Fruit fly (Drosophila melanogaster) S2 (cell line): ENCODE measurements around the gene Mst98Ca.

Source experiments
- CG8478 ChIP-seq: fragments of >200 bp; optimal IDR thresholded peaks from 2 replicates; lab custom pipeline; 2018
- CTCF ChIP-seq, 2 experiments: fragments of >200 bp; optimal IDR thresholded peaks; 2 replicates each; lab custom pipeline; 2018

dm6 chr3R:28324834-28325233, 33.7 kb downstream of the Mst98Ca start:
- no peak for TF ChIP-seq CG8478 (lab: Kevin White, UChicago)
- no peak for TF ChIP-seq CTCF (optimal IDR thresholded peaks at IDR 0.05; lab: Kevin White, UChicago)
